Worm (Caenorhabditis elegans) whole organism, young adult: ENCODE measurements around the gene C39E9.12.

Experiments
- F23B12.7 ChIP-seq: sonication (generic microtip); optimal IDR thresholded peaks from 2 replicates; lab custom pipeline; 2017; ENCODE audit warnings: missing genetic modification characterization, mild to moderate bottlenecking, missing compliant biosample characterization, antibody characterized with exemption, moderate library complexity; ENCODE audit not compliant: insufficient read depth
- cebp-1 ChIP-seq, 2 experiments: fragments of 200-800 bp in 1 of 2; sonication (Bioruptor generic) in 1 of 2; sonication (generic microtip) in 1 of 2; IDR thresholded peaks in 1 of 2; optimal IDR thresholded peaks in 1 of 2; 2 replicates each; pipeline versions ENCODE4 v1.3.6 to Lab custom; 2017 to 2022; ENCODE audit warnings: missing compliant biosample characterization in 2 of 2, missing genetic modification characterization in 2 of 2, mild to moderate bottlenecking in 1 of 2, missing genetic modification reagents in 1 of 2, moderate library complexity in 1 of 2
- hmg-20 ChIP-seq: fragments of 200-800 bp; sonication (Bioruptor generic); IDR thresholded peaks from 2 replicates; pipeline ENCODE4 v1.3.6; 2022; ENCODE audit warnings: missing genetic modification reagents, missing genetic modification characterization, missing compliant biosample characterization
- nhr-90 ChIP-seq: sonication (generic microtip); optimal IDR thresholded peaks from 2 replicates; lab custom pipeline; 2016; ENCODE audit warnings: missing genotype, mild to moderate bottlenecking, missing genetic modification characterization, missing compliant biosample characterization
- rcor-1 ChIP-seq: fragments of 200-800 bp; sonication (Bioruptor generic); IDR thresholded peaks from 2 replicates; pipeline ENCODE4 v1.3.6; 2022; ENCODE audit warnings: missing genetic modification reagents, missing genetic modification characterization, missing compliant biosample characterization
- sea-2 ChIP-seq: fragments of 200-800 bp; sonication (Bioruptor generic); IDR thresholded peaks from 2 replicates; pipeline ENCODE4 v1.3.6; 2022; ENCODE audit warnings: missing genetic modification characterization, missing compliant biosample characterization

DNA sequence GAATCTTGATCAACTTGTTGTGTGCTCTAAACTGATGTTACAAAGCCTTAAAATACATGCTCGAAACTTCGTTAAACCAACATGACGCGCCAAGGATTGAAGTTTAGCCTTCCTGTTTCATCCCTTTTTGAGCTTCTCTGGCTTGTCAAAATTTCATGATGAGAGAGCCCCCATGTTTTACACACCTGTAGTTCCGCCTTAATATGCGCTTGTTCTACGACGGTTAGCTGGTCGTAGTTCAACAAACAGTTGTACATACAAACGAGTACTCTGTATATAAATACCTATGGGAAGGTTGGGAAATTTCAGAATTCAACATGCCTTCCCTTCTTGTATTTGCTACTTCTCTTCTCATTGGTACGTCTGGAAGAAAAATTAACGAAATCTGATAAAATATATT lies 25.4 kb upstream of the C39E9.12 start, which contains the start of gene scl-6:
- TF ChIP-seq rcor-1 (GFP tag; lab: Robert Waterston, UW) (no peak), nhr-90 (tag; lab: Kevin White, UChicago) (no peak), F23B12.7 (tag; lab: Kevin White, UChicago) (no peak), sea-2 (no peak), cebp-1 (GFP tag; IDR thresholded peaks at IDR 0.05; lab: Robert Waterston, UW) (no peak), cebp-1 (tag; optimal IDR thresholded peaks at IDR 0.05; lab: Kevin White, UChicago) (no peak), hmg-20 (GFP tag; lab: Robert Waterston, UW) (no peak)
